Fruit fly (Drosophila melanogaster) whole organism, embryonic: Measurements from ENCODE around the gene CG5902.

ENCODE experiments used
- ATbp ChIP-seq: fragments of 200-800 bp; sonication (Bioruptor generic); optimal IDR thresholded peaks from 2 replicates; lab custom pipeline; 2017; ENCODE audit warnings: missing biosample characterization, mild to moderate bottlenecking, missing genetic modification characterization, missing genetic modification reagents
- Aef1 ChIP-seq: fragments of 200-800 bp; sonication (Bioruptor generic); IDR thresholded peaks from 3 replicates; pipeline ENCODE4 v1.3.6; 2022; ENCODE audit warnings: missing biosample characterization, missing genetic modification characterization
- Bteb2 ChIP-seq: fragments of 200-800 bp; sonication (Bioruptor generic); optimal IDR thresholded peaks from 2 replicates; lab custom pipeline; 2016; ENCODE audit warnings: missing biosample characterization, missing genetic modification characterization
- CG12219 ChIP-seq: fragments of 200-800 bp; sonication (Bioruptor generic); optimal IDR thresholded peaks from 3 replicates; lab custom pipeline; 2018; ENCODE audit warnings: missing biosample characterization, mild to moderate bottlenecking, missing genetic modification characterization
- CG12236 ChIP-seq: fragments of 200-800 bp; sonication (Bioruptor generic); optimal IDR thresholded peaks from 2 replicates; lab custom pipeline; 2016; ENCODE audit warnings: missing biosample characterization, missing genetic modification characterization
- CG13894 ChIP-seq: fragments of 200-800 bp; sonication (Bioruptor generic); optimal IDR thresholded peaks from 3 replicates; lab custom pipeline; 2018; ENCODE audit warnings: missing biosample characterization, mild to moderate bottlenecking, missing genetic modification characterization, moderate library complexity
- CG14667 ChIP-seq: fragments of 200-800 bp; sonication (Bioruptor generic); IDR thresholded peaks from 2 replicates; pipeline ENCODE4 v1.3.6; 2022; ENCODE audit warnings: missing biosample characterization, missing genetic modification characterization
- CG17385 ChIP-seq: fragments of 200-800 bp; sonication (Bioruptor generic); optimal IDR thresholded peaks from 3 replicates; lab custom pipeline; 2018; ENCODE audit warnings: missing biosample characterization, mild to moderate bottlenecking, missing genetic modification characterization
- CG1792 ChIP-seq: fragments of 200-800 bp; sonication (Bioruptor generic); optimal IDR thresholded peaks from 2 replicates; lab custom pipeline; 2016; ENCODE audit warnings: missing biosample characterization, missing genetic modification characterization
- CG2199 ChIP-seq: fragments of 200-800 bp; sonication (Bioruptor generic); IDR thresholded peaks from 3 replicates; pipeline ENCODE4 v1.3.6; 2022; ENCODE audit warnings: missing biosample characterization, missing genetic modification characterization
- CG2712 ChIP-seq: fragments of 200-800 bp; optimal IDR thresholded peaks from 3 replicates; lab custom pipeline; 2019; ENCODE audit warnings: missing biosample characterization, mild to moderate bottlenecking, missing genetic modification characterization, moderate library complexity
- CG2889 ChIP-seq: fragments of 200-800 bp; sonication (Bioruptor generic); IDR thresholded peaks from 3 replicates; pipeline ENCODE4 v1.3.6; 2022; ENCODE audit warnings: missing biosample characterization, missing genetic modification characterization
- CG3847 ChIP-seq: fragments of 200-800 bp; sonication (Bioruptor generic); IDR thresholded peaks from 2 replicates; pipeline ENCODE4 v1.3.6; 2022; ENCODE audit warnings: missing biosample characterization, missing genetic modification characterization
- CG4707 ChIP-seq: fragments of 200-800 bp; sonication (Bioruptor generic); optimal IDR thresholded peaks from 2 replicates; lab custom pipeline; 2018; ENCODE audit warnings: missing biosample characterization, mild to moderate bottlenecking, missing genetic modification characterization, moderate library complexity
- CG5245 ChIP-seq: fragments of 200-800 bp; sonication (Bioruptor generic); optimal IDR thresholded peaks from 3 replicates; lab custom pipeline; 2016; ENCODE audit warnings: missing biosample characterization, missing genetic modification characterization
- CG5953 ChIP-seq: fragments of 200-800 bp; sonication (Bioruptor generic); IDR thresholded peaks from 2 replicates; pipeline ENCODE4 v1.3.6; 2022; ENCODE audit warnings: missing biosample characterization, missing genetic modification characterization
- CG7357 ChIP-seq: fragments of 200-800 bp; sonication (Bioruptor generic); IDR thresholded peaks from 3 replicates; pipeline ENCODE4 v1.3.6; 2022; ENCODE audit warnings: missing biosample characterization, missing genetic modification characterization
- CG7963 ChIP-seq: fragments of 200-800 bp; sonication (Bioruptor generic); IDR thresholded peaks from 3 replicates; pipeline ENCODE4 v1.3.6; 2022; ENCODE audit warnings: missing biosample characterization, missing genetic modification characterization; ENCODE audit not compliant: partially characterized antibody
- CoRest ChIP-seq: fragments of 200-800 bp; sonication (Bioruptor generic); optimal IDR thresholded peaks from 3 replicates; lab custom pipeline; 2018; ENCODE audit warnings: missing biosample characterization, mild to moderate bottlenecking, missing genetic modification characterization, moderate library complexity
- Drgx ChIP-seq: fragments of 200-800 bp; sonication (Bioruptor generic); IDR thresholded peaks from 2 replicates; pipeline ENCODE4 v1.3.6; 2022; ENCODE audit warnings: missing biosample characterization, missing genetic modification characterization
- Fer3 ChIP-seq: fragments of 200-800 bp; sonication (Bioruptor generic); optimal IDR thresholded peaks from 2 replicates; lab custom pipeline; 2018; ENCODE audit warnings: missing biosample characterization, mild to moderate bottlenecking, missing genetic modification characterization, moderate library complexity
- Hr3 ChIP-seq: fragments of 200-800 bp; sonication (Bioruptor generic); optimal IDR thresholded peaks from 3 replicates; lab custom pipeline; 2016; ENCODE audit warnings: missing biosample characterization, missing genetic modification characterization
- Jarid2 ChIP-seq: fragments of 200-800 bp; sonication (Bioruptor generic); optimal IDR thresholded peaks from 3 replicates; lab custom pipeline; 2017; ENCODE audit warnings: mild to moderate bottlenecking, missing biosample characterization, missing genetic modification reagents, missing genetic modification characterization
- Lim3 ChIP-seq: fragments of 200-800 bp; sonication (Bioruptor generic); IDR thresholded peaks from 2 replicates; pipeline ENCODE4 v1.3.6; 2022; ENCODE audit warnings: missing biosample characterization, missing genetic modification characterization
- Med ChIP-seq: fragments of 200-800 bp; sonication (Bioruptor generic); peaks from one replicate; lab custom pipeline; 2016; ENCODE audit warnings: missing biosample characterization, missing genetic modification characterization, mild to moderate bottlenecking, inconsistent platforms, moderate library complexity
- Neu2 ChIP-seq: fragments of 200-800 bp; sonication (Bioruptor generic); optimal IDR thresholded peaks from 3 replicates; lab custom pipeline; 2016; ENCODE audit warnings: missing biosample characterization, missing genetic modification characterization, borderline replicate concordance
- Sin3A ChIP-seq: fragments of >200 bp; optimal IDR thresholded peaks from 2 replicates; lab custom pipeline; 2018
- Stat92E ChIP-seq, 3 experiments: fragments of >200 bp in 2 of 3; fragments of 200-800 bp in 1 of 3; sonication (Bioruptor generic) in 1 of 3; optimal IDR thresholded peaks; 2 replicates each; lab custom pipeline; 2017 to 2019; ENCODE audit warnings: missing biosample characterization in 3 of 3, missing genetic modification characterization in 3 of 3, mild to moderate bottlenecking in 1 of 3, moderate library complexity in 1 of 3
- Taf1 ChIP-seq: fragments of 200-800 bp; sonication (Bioruptor generic); IDR thresholded peaks from 2 replicates; pipeline ENCODE4 v1.3.6; 2022; ENCODE audit warnings: missing biosample characterization, missing genetic modification characterization
- bbx ChIP-seq: fragments of 200-800 bp; sonication (Bioruptor generic); IDR thresholded peaks from 2 replicates; pipeline ENCODE4 v1.3.6; 2022; ENCODE audit warnings: missing biosample characterization, missing genetic modification characterization; ENCODE audit not compliant: partially characterized antibody
- crp ChIP-seq, 2 experiments: fragments of 200-800 bp; sonication (Bioruptor generic); optimal IDR thresholded peaks; 2 replicates in 1 of 2; 3 replicates in 1 of 2; lab custom pipeline; 2017; ENCODE audit warnings: missing biosample characterization in 2 of 2, missing genetic modification characterization in 2 of 2, mild to moderate bottlenecking in 1 of 2, moderate library complexity in 1 of 2
- dati ChIP-seq: fragments of 200-800 bp; sonication (Bioruptor generic); IDR thresholded peaks from 2 replicates; pipeline ENCODE4 v1.3.6; 2022; ENCODE audit warnings: missing biosample characterization, missing genetic modification characterization
- gfzf ChIP-seq: fragments of 200-800 bp; sonication (Bioruptor generic); optimal IDR thresholded peaks from 2 replicates; lab custom pipeline; 2016; ENCODE audit warnings: missing biosample characterization, mild to moderate bottlenecking, missing genetic modification characterization, moderate library complexity
- grau ChIP-seq: fragments of 200-800 bp; optimal IDR thresholded peaks from 3 replicates; lab custom pipeline; 2019; ENCODE audit warnings: missing biosample characterization, mild to moderate bottlenecking, missing genetic modification characterization, moderate library complexity
- jumu ChIP-seq: fragments of 200-800 bp; sonication (Bioruptor generic); optimal IDR thresholded peaks from 3 replicates; lab custom pipeline; 2016; ENCODE audit warnings: missing biosample characterization, missing genetic modification characterization
- lab ChIP-seq: fragments of 200-800 bp; sonication (Bioruptor generic); optimal IDR thresholded peaks from 3 replicates; lab custom pipeline; 2017; ENCODE audit warnings: missing biosample characterization, missing genetic modification characterization, mild to moderate bottlenecking, moderate library complexity, missing genetic modification reagents
- lov ChIP-seq, 2 experiments: fragments of 200-800 bp in 1 of 2; fragments of >200 bp in 1 of 2; sonication (Bioruptor generic) in 1 of 2; IDR thresholded peaks in 1 of 2; optimal IDR thresholded peaks in 1 of 2; 2 replicates in 1 of 2; 3 replicates in 1 of 2; pipeline versions ENCODE4 v1.3.6 to Lab custom; 2017 to 2022; ENCODE audit warnings: missing biosample characterization in 1 of 2, missing genetic modification characterization in 1 of 2
- luna ChIP-seq: fragments of 200-800 bp; sonication (Bioruptor generic); optimal IDR thresholded peaks from 2 replicates; lab custom pipeline; 2016; ENCODE audit warnings: missing biosample characterization, missing genetic modification characterization
- odd ChIP-seq: fragments of 200-800 bp; sonication (Bioruptor generic); optimal IDR thresholded peaks from 2 replicates; lab custom pipeline; 2017; ENCODE audit warnings: missing biosample characterization, mild to moderate bottlenecking, missing genetic modification characterization
- otp ChIP-seq: fragments of 200-800 bp; sonication (Bioruptor generic); IDR thresholded peaks from 3 replicates; pipeline ENCODE4, ENCODE4 v1.3.6; 2022; ENCODE audit warnings: missing biosample characterization, missing genetic modification characterization
- pan ChIP-seq, 4 experiments: fragments of >200 bp in 3 of 4; fragments of 200-800 bp in 1 of 4; sonication (Bioruptor generic) in 1 of 4; optimal IDR thresholded peaks in 3 of 4; IDR thresholded peaks in 1 of 4; 2 replicates each; pipeline versions ENCODE4 v1.3.6 to Lab custom; 2017 to 2022; ENCODE audit warnings: missing biosample characterization in 2 of 4, missing genetic modification characterization in 2 of 4, mixed read lengths in 1 of 4
- peb ChIP-seq: fragments of 200-800 bp; sonication (Bioruptor generic); IDR thresholded peaks from 2 replicates; pipeline ENCODE4 v1.3.6; 2022; ENCODE audit warnings: missing biosample characterization, missing genetic modification characterization
- sens ChIP-seq: fragments of 200-800 bp; sonication (Bioruptor generic); peaks from one replicate; lab custom pipeline; 2016; ENCODE audit warnings: missing biosample characterization, missing genetic modification characterization
- slou ChIP-seq: fragments of 200-800 bp; sonication (Bioruptor generic); optimal IDR thresholded peaks from 3 replicates; lab custom pipeline; 2016; ENCODE audit warnings: missing biosample characterization, missing genetic modification characterization
- sob ChIP-seq: fragments of 200-800 bp; sonication (Bioruptor generic); IDR thresholded peaks from 2 replicates; pipeline ENCODE4 v1.3.6; 2022; ENCODE audit warnings: missing biosample characterization, missing genetic modification characterization
- vfl ChIP-seq: fragments of 200-800 bp; sonication (Bioruptor generic); optimal IDR thresholded peaks from 2 replicates; lab custom pipeline; 2016; ENCODE audit warnings: missing biosample characterization, missing genetic modification characterization
- wek ChIP-seq: fragments of 200-800 bp; sonication (Bioruptor generic); optimal IDR thresholded peaks from 3 replicates; lab custom pipeline; 2018; ENCODE audit warnings: missing biosample characterization, mild to moderate bottlenecking, missing genetic modification characterization, moderate library complexity

CG5902 gene

dm6 chr3R:23992823-23993797 lies 6.7 kb downstream of the CG5902 start, which contains the start of the genes Epp and Rab7 (continued):
- TF ChIP-seq peb (no peak), Sin3A (lab: Kevin White, UChicago) (peak; percentile 80), CG4707 (GFP tag; lab: Kevin White, UChicago) (peak; percentile 15), wek (no peak), Drgx (GFP tag; lab: Robert Waterston, UW) (no peak; the same call in 1 of the 2 replicates), gfzf (peak; percentile 20), sens (GFP tag; lab: Kevin White, UChicago) (peak; percentile 89), CG2889 (GFP tag; lab: Robert Waterston, UW) (no peak), CG12236 (GFP tag; lab: Kevin White, UChicago) (no peak), lov (optimal IDR thresholded peaks at IDR 0.05; lab: Kevin White, UChicago) (no peak), lov (GFP tag; IDR thresholded peaks at IDR 0.05; lab: Robert Waterston, UW) (no peak), CG7357 (GFP tag; lab: Robert Waterston, UW) (0 out of 3 replicates have a peak, but pooled peaks have one; percentile 19), CG3847 (GFP tag; lab: Robert Waterston, UW) (peak; percentile 75), luna (GFP tag; lab: Kevin White, UChicago) (no peak), slou (GFP tag; lab: Kevin White, UChicago) (no peak), grau (tag; lab: Kevin White, UChicago) (peak; percentile 22), vfl (GFP tag; lab: Kevin White, UChicago) (peak; percentile 8), Stat92E (GFP tag; optimal IDR thresholded peaks at IDR 0.05; lab: Kevin White, UChicago) (no peak), CG12219 (GFP tag; lab: Kevin White, UChicago) (no peak), Jarid2 (GFP tag; lab: Kevin White, UChicago) (no peak), Taf1 (GFP tag; lab: Robert Waterston, UW) (no peak), otp (GFP tag; lab: Robert Waterston, UW) (peak; percentile 18; the same call in 1 of the 3 replicates), CoRest (tag; lab: Kevin White, UChicago) (peak; percentile 8), CG5953 (GFP tag; lab: Robert Waterston, UW) (0 out of 2 replicates have a peak, but pooled peaks have one; percentile 45), bbx (GFP tag; lab: Robert Waterston, UW) (peak; percentile 95), Aef1 (GFP tag; lab: Robert Waterston, UW) (peak; percentile 68; the same call in 2 of the 3 replicates), CG1792 (GFP tag; lab: Kevin White, UChicago) (peak; percentile 5), Med (peak; percentile 92), jumu (GFP tag; lab: Kevin White, UChicago) (peak; percentile 54), Hr3 (GFP tag; lab: Kevin White, UChicago) (peak; percentile 39), Fer3 (no peak), dati (GFP tag; lab: Robert Waterston, UW) (no peak), CG14667 (GFP tag; lab: Robert Waterston, UW) (no peak), Lim3 (no peak), odd (GFP tag; lab: Kevin White, UChicago) (peak; percentile 12), CG17385 (peak; percentile 43), lab (peak; percentile 65), CG2712 (tag; lab: Kevin White, UChicago) (peak; percentile 43), sob (GFP tag; lab: Robert Waterston, UW) (peak; percentile 82), Neu2 (GFP tag; lab: Kevin White, UChicago) (no peak), CG7963 (GFP tag; lab: Robert Waterston, UW) (peak; percentile 87), ATbp (GFP tag; lab: Kevin White, UChicago) (no peak), Bteb2 (GFP tag; lab: Kevin White, UChicago) (peak; percentile 59), pan (optimal IDR thresholded peaks at IDR 0.05; lab: Kevin White, UChicago) (no peak), pan (GFP tag; optimal IDR thresholded peaks at IDR 0.05 in 1 of 2, IDR thresholded peaks at IDR 0.05 in 1 of 2) (no peak), crp (GFP tag; optimal IDR thresholded peaks at IDR 0.05; lab: Kevin White, UChicago) (peak in 1 of 2 experiments; percentile 31), CG2199 (GFP tag; lab: Robert Waterston, UW) (no peak), CG5245 (GFP tag; lab: Kevin White, UChicago) (no peak), CG13894 (tag; lab: Kevin White, UChicago) (no peak)
